Worm (Caenorhabditis elegans): ENCODE measurements around the gene ugt-35.

DNA sequence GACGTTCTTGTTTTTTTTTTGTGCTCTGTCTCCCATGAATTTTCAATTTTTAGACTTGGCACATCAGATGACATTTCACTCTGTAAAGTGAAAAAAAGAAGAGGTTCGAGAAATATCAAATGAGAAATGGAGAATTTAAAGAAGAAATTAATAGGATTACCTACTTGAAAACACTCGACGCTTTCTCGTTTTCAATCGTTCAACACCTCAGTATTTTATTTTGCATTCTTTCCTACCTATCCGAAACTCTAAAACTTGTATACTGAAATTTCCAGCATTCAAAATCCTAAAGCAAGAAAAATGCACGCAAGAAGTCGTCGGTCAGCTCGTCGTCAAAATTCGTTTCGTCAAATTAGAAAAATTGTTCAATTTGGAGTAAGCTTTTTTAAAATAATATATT lies 18.3 kb downstream of the ugt-35 start, which contains the start of gene kvs-2:
- TF ChIP-seq ceh-18 (tag; optimal IDR thresholded peaks at IDR 0.05), result no peak
- no peak for TF ChIP-seq pqm-1 (tag; optimal IDR thresholded peaks at IDR 0.05)
- no peak for TF ChIP-seq ama-1 (optimal IDR thresholded peaks at IDR 0.05)
- TF ChIP-seq unc-55 (GFP tag; optimal IDR thresholded peaks at IDR 0.05), result no peak
- no peak for TF ChIP-seq pha-4 (tag; optimal IDR thresholded peaks at IDR 0.05)
- no peak for TF ChIP-seq fkh-10 (GFP tag; optimal IDR thresholded peaks at IDR 0.05)
- no peak for TF ChIP-seq tbx-2 (tag; optimal IDR thresholded peaks at IDR 0.05)
- TF ChIP-seq hlh-6 (tag; optimal IDR thresholded peaks at IDR 0.05), result no peak
- no peak for TF ChIP-seq sox-4 (tag; optimal IDR thresholded peaks at IDR 0.05)
- no peak for TF ChIP-seq nfya-1 (tag; optimal IDR thresholded peaks at IDR 0.05)
- no peak for TF ChIP-seq ceh-31 (tag; optimal IDR thresholded peaks at IDR 0.05)
- TF ChIP-seq F13H6.1 (tag; optimal IDR thresholded peaks at IDR 0.05), result no peak
- TF ChIP-seq madf-2 (tag; optimal IDR thresholded peaks at IDR 0.05), result no peak
- no peak for TF ChIP-seq sdc-2 (tag; optimal IDR thresholded peaks at IDR 0.05)

Measured in whole organism, late embryonic.